Worm (Caenorhabditis elegans) whole organism, mixed stage, embryonic: ENCODE measurements around the gene srz-97.

ENCODE experiments used
- M03D4.4 ChIP-seq: sonication (generic microtip); optimal IDR thresholded peaks from 2 replicates; lab custom pipeline; 2017; ENCODE audit warnings: mild to moderate bottlenecking, missing genetic modification characterization, missing compliant biosample characterization
- blmp-1 ChIP-seq: fragments of 150-350 bp; optimal IDR thresholded peaks from 2 replicates; lab custom pipeline; 2014; ENCODE audit warnings: missing biosample characterization, missing genetic modification characterization
- ceh-39 ChIP-seq: fragments of 150-350 bp; optimal IDR thresholded peaks from 2 replicates; lab custom pipeline; 2014; ENCODE audit warnings: missing biosample characterization, missing genetic modification characterization
- ceh-43 ChIP-seq: fragments of 200-800 bp; sonication (Bioruptor generic); optimal IDR thresholded peaks from 2 replicates; lab custom pipeline; 2018; ENCODE audit warnings: mild to moderate bottlenecking, missing genetic modification characterization, moderate library complexity, missing compliant biosample characterization
- ceh-83 ChIP-seq: fragments of 200-800 bp; sonication (Bioruptor generic); optimal IDR thresholded peaks from 2 replicates; lab custom pipeline; 2018; ENCODE audit warnings: mild to moderate bottlenecking, missing genetic modification characterization, missing compliant biosample characterization
- ces-1 ChIP-seq: fragments of 150-350 bp; optimal IDR thresholded peaks from 2 replicates; lab custom pipeline; 2014; ENCODE audit warnings: missing biosample characterization, missing genetic modification reagents, missing genetic modification characterization
- cnd-1 ChIP-seq: fragments of 200-800 bp; sonication (Bioruptor generic); optimal IDR thresholded peaks from 2 replicates; lab custom pipeline; 2018; ENCODE audit warnings: mild to moderate bottlenecking, missing genetic modification characterization, missing compliant biosample characterization
- drap-1 ChIP-seq: fragments of 200-800 bp; sonication (Bioruptor generic); optimal IDR thresholded peaks from 3 replicates; lab custom pipeline; 2018; ENCODE audit warnings: mild to moderate bottlenecking, missing genetic modification characterization, missing compliant biosample characterization
- elt-1 ChIP-seq: sonication (generic microtip); optimal IDR thresholded peaks from 2 replicates; lab custom pipeline; 2017; ENCODE audit warnings: missing genetic modification characterization, mild to moderate bottlenecking, missing compliant biosample characterization, antibody characterized with exemption, moderate library complexity, borderline replicate concordance; ENCODE audit not compliant: insufficient read depth
- elt-3 ChIP-seq: fragments of 150-350 bp; optimal IDR thresholded peaks from 2 replicates; lab custom pipeline; 2014; ENCODE audit warnings: missing biosample characterization, missing genetic modification characterization
- flh-1 ChIP-seq: fragments of 200-800 bp; sonication (Bioruptor generic); optimal IDR thresholded peaks from 2 replicates; lab custom pipeline; 2018; ENCODE audit warnings: mild to moderate bottlenecking, missing genetic modification characterization, moderate library complexity, missing compliant biosample characterization
- ham-2 ChIP-seq: fragments of 200-800 bp; sonication (Bioruptor generic); optimal IDR thresholded peaks from 2 replicates; lab custom pipeline; 2018; ENCODE audit warnings: mild to moderate bottlenecking, missing genetic modification characterization, missing compliant biosample characterization
- hlh-1 ChIP-seq: fragments of 150-350 bp; optimal IDR thresholded peaks from 2 replicates; lab custom pipeline; 2014; ENCODE audit warnings: missing biosample characterization, missing genetic modification reagents, missing genetic modification characterization
- lin-13 ChIP-seq: fragments of 150-350 bp; optimal IDR thresholded peaks from 2 replicates; lab custom pipeline; 2014; ENCODE audit warnings: missing biosample characterization, missing genetic modification characterization
- lin-32 ChIP-seq: fragments of 200-800 bp; sonication (Bioruptor generic); optimal IDR thresholded peaks from 2 replicates; lab custom pipeline; 2018; ENCODE audit warnings: mild to moderate bottlenecking, missing genetic modification characterization, missing compliant biosample characterization
- lsy-2 ChIP-seq: fragments of 150-350 bp; optimal IDR thresholded peaks from 2 replicates; lab custom pipeline; 2014; ENCODE audit warnings: missing biosample characterization, missing genetic modification characterization
- mab-5 ChIP-seq: fragments of 150-350 bp; optimal IDR thresholded peaks from 2 replicates; lab custom pipeline; 2014; ENCODE audit warnings: missing biosample characterization, missing genetic modification characterization
- mep-1 ChIP-seq: fragments of 150-350 bp; optimal IDR thresholded peaks from 2 replicates; lab custom pipeline; 2017; ENCODE audit warnings: missing biosample characterization, missing genetic modification reagents, missing genetic modification characterization, inconsistent platforms
- mls-2 ChIP-seq: sonication (generic microtip); optimal IDR thresholded peaks from 2 replicates; lab custom pipeline; 2016; ENCODE audit warnings: mild to moderate bottlenecking, missing genetic modification characterization, moderate library complexity, missing compliant biosample characterization
- nhr-12 ChIP-seq: fragments of 150-350 bp; optimal IDR thresholded peaks from 2 replicates; lab custom pipeline; 2014; ENCODE audit warnings: missing biosample characterization, missing genetic modification characterization
- nhr-2 ChIP-seq: fragments of 150-350 bp; optimal IDR thresholded peaks from 2 replicates; lab custom pipeline; 2014; ENCODE audit warnings: missing biosample characterization, missing genetic modification characterization
- nhr-237 ChIP-seq: fragments of 150-350 bp; optimal IDR thresholded peaks from 2 replicates; lab custom pipeline; 2014; ENCODE audit warnings: missing biosample characterization, missing genetic modification characterization
- nhr-28 ChIP-seq: fragments of 150-350 bp; optimal IDR thresholded peaks from 2 replicates; lab custom pipeline; 2014; ENCODE audit warnings: missing biosample characterization, missing genetic modification characterization
- nhr-76 ChIP-seq: sonication (generic microtip); optimal IDR thresholded peaks from 2 replicates; lab custom pipeline; 2017; ENCODE audit warnings: missing biosample characterization, missing genetic modification characterization
- pha-4 ChIP-seq: fragments of 150-350 bp; optimal IDR thresholded peaks from 2 replicates; lab custom pipeline; 2018; ENCODE audit warnings: missing biosample characterization, missing genetic modification reagents, missing genetic modification characterization
- sem-2 ChIP-seq: fragments of 200-800 bp; sonication (Bioruptor generic); optimal IDR thresholded peaks from 2 replicates; lab custom pipeline; 2018; ENCODE audit warnings: mild to moderate bottlenecking, missing genetic modification characterization, missing compliant biosample characterization
- snpc-4 ChIP-seq: fragments of 150-350 bp; optimal IDR thresholded peaks from 2 replicates; lab custom pipeline; 2014; ENCODE audit warnings: missing biosample characterization, missing genetic modification characterization
- tbx-8 ChIP-seq: fragments of 200-800 bp; sonication (Bioruptor generic); optimal IDR thresholded peaks from 2 replicates; lab custom pipeline; 2018; ENCODE audit warnings: mild to moderate bottlenecking, missing genetic modification characterization, moderate library complexity, missing compliant biosample characterization
- unc-120 ChIP-seq: sonication (generic microtip); optimal IDR thresholded peaks from 2 replicates; lab custom pipeline; 2017; ENCODE audit warnings: missing genetic modification characterization, missing compliant biosample characterization; ENCODE audit not compliant: poor library complexity, severe bottlenecking
- unc-39 ChIP-seq: fragments of 150-350 bp; optimal IDR thresholded peaks from 2 replicates; lab custom pipeline; 2014; ENCODE audit warnings: missing biosample characterization, missing genetic modification characterization
- unc-62 ChIP-seq: fragments of 150-350 bp; optimal IDR thresholded peaks from 2 replicates; lab custom pipeline; 2014; ENCODE audit warnings: missing biosample characterization, missing genetic modification reagents, missing genetic modification characterization
- zip-8 ChIP-seq: fragments of 150-350 bp; optimal IDR thresholded peaks from 2 replicates; lab custom pipeline; 2014; ENCODE audit warnings: missing biosample characterization, missing genetic modification characterization
- ztf-11 ChIP-seq: fragments of 150-350 bp; optimal IDR thresholded peaks from 2 replicates; lab custom pipeline; 2014; ENCODE audit warnings: missing biosample characterization, missing genetic modification characterization

srz-97 gene

DNA sequence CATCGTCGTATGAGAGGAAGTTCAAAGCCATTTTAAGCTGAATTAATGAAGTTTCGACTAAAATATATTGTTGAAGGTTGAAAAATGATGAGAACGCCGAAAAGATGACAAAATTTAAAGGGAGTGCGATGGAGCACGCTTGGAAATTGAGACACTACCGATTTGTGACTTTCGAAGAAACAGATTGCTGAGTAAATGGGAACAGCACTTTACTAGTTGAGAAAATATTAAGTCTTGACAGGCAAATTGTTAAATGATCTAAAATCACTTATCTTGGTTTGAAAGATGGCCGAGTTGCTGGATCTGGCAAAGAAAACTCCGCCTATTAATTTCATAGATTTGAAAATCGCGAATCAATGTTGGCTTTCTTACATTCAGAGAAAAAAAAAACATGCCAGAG is 44.8 kb downstream of the srz-97 start, which contains the start of gene rpoa-12:
rpoa-12 (minus strand) TSS at position 37 of the 400 bp plus-strand sequence.
- TF ChIP-seq elt-1 (tag; lab: Kevin White, UChicago) (no peak), flh-1 (no peak), nhr-12 (tag; lab: Kevin White, UChicago) (no peak), drap-1 (peak; percentile 69), mls-2 (no peak), nhr-237 (tag; lab: Kevin White, UChicago) (peak; percentile 16), mep-1 (tag; lab: Kevin White, UChicago) (peak; percentile 21), zip-8 (tag; lab: Kevin White, UChicago) (no peak), ceh-83 (no peak), ceh-43 (GFP tag; lab: Kevin White, UChicago) (no peak), ces-1 (peak; percentile 41), hlh-1 (tag; lab: Kevin White, UChicago) (no peak), ham-2 (GFP tag; lab: Kevin White, UChicago) (no peak), sem-2 (GFP tag; lab: Kevin White, UChicago) (no peak), ceh-39 (tag; lab: Kevin White, UChicago) (no peak), nhr-28 (no peak), unc-62 (GFP tag; lab: Kevin White, UChicago) (no peak)

- TF ChIP-seq ceh-43 (GFP tag; lab: Kevin White, UChicago) (no peak), cnd-1 (no peak), unc-120 (tag; lab: Kevin White, UChicago) (no peak), nhr-12 (tag; lab: Kevin White, UChicago) (no peak), ceh-39 (tag; lab: Kevin White, UChicago) (no peak), ham-2 (GFP tag; lab: Kevin White, UChicago) (no peak)
Measured at ce11 chrV:14422317-14422716, 45.7 kb downstream of the srz-97 start, which contains the start of gene pas-1. TSS of gene pas-1 (minus strand) at chrV:14422618.

DNA sequence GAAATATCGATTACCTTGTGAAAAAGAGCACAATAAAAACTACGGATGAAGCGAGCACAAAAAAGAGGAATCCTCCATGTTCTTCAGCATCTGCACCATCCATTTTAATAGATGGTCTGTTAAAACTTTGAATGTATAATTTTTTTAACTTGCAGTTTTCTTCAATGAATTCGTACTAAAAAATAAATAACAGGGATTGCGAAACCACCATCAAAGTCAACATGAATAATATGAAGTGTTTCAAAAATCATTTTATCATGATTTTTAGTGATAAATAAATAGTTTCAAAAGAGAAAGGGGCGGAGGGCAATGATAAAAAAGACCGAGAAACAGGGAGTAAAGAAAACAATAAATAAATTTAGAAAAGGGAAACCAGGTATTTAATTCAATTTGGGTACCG is 46.7 kb downstream of the srz-97 start, which contains the start of gene dhs-22:
dhs-22 (minus strand) TSS at position 116 of the 400 bp plus-strand sequence.
- TF ChIP-seq nhr-76 (tag; lab: Kevin White, UChicago) (no peak), nhr-28 (no peak), unc-39 (tag; lab: Kevin White, UChicago) (no peak), M03D4.4 (tag; lab: Kevin White, UChicago) (no peak), nhr-12 (tag; lab: Kevin White, UChicago) (no peak), lsy-2 (tag; lab: Kevin White, UChicago) (no peak), ceh-39 (tag; lab: Kevin White, UChicago) (no peak), zip-8 (tag; lab: Kevin White, UChicago) (no peak), sem-2 (GFP tag; lab: Kevin White, UChicago) (no peak), lin-13 (tag; lab: Kevin White, UChicago) (no peak), mab-5 (tag; lab: Kevin White, UChicago) (no peak), elt-1 (tag; lab: Kevin White, UChicago) (no peak), mep-1 (tag; lab: Kevin White, UChicago) (no peak), cnd-1 (no peak), blmp-1 (tag; lab: Kevin White, UChicago) (no peak), elt-3 (no peak)

ce11 chrV:14419855-14420254 is 48.2 kb downstream of the srz-97 start:
- TF ChIP-seq nhr-237 (tag; lab: Kevin White, UChicago) (no peak), pha-4 (tag; lab: Kevin White, UChicago) (no peak), elt-3 (no peak), ztf-11 (tag; lab: Kevin White, UChicago) (no peak), lin-13 (tag; lab: Kevin White, UChicago) (no peak), hlh-1 (tag; lab: Kevin White, UChicago) (no peak), ceh-43 (GFP tag; lab: Kevin White, UChicago) (no peak), ham-2 (GFP tag; lab: Kevin White, UChicago) (no peak), drap-1 (no peak), ces-1 (no peak)

DNA sequence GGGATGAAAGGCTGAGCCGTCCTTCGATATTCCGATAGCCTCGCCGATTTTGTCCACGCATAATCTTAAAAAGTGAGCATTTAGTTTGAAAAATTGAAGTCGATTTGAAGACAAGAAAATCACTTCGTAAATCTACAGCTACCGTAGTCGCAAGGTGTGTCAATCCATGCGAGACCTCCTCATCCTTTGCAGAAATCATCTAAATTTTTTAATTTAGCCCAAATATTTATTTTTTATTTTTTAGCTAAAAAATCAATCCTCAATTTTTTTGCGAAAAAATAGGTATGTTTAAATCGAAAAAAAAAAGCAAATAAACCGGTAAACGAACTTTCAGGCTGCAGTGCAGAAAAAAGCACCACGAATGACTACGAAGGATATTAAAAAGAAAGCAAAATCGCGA is 50.3 kb downstream of the srz-97 start, which contains the start of the genes nxf-2 and set-31:
nxf-2 (minus strand) TSS at position 101 of the 400 bp plus-strand sequence.
set-31 (plus strand) TSS at position 169 of the 400 bp plus-strand sequence.
- TF ChIP-seq mab-5 (tag; lab: Kevin White, UChicago) = no peak
- TF ChIP-seq elt-3 = no peak
- no peak for TF ChIP-seq hlh-1 (tag; lab: Kevin White, UChicago)
- no peak for TF ChIP-seq tbx-8
- TF ChIP-seq unc-120 (tag; lab: Kevin White, UChicago) = no peak
- TF ChIP-seq ceh-43 (GFP tag; lab: Kevin White, UChicago) = no peak
- TF ChIP-seq mep-1 (tag; lab: Kevin White, UChicago) = no peak
- TF ChIP-seq pha-4 (tag; lab: Kevin White, UChicago) = no peak
- no peak for TF ChIP-seq nhr-12 (tag; lab: Kevin White, UChicago)
- TF ChIP-seq ham-2 (GFP tag; lab: Kevin White, UChicago) = no peak
- no peak for TF ChIP-seq nhr-2 (tag; lab: Kevin White, UChicago)
- TF ChIP-seq elt-1 (tag; lab: Kevin White, UChicago) = no peak
- no peak for TF ChIP-seq snpc-4 (tag; lab: Kevin White, UChicago)
- TF ChIP-seq nhr-237 (tag; lab: Kevin White, UChicago) = no peak
- TF ChIP-seq lin-32 (GFP tag; lab: Kevin White, UChicago) = no peak
